Worm (Caenorhabditis elegans) whole organism, young adult: ENCODE data around the gene srg-15.
A peak's percentile ranks its signal among the peaks of the same experiment; 100 is the strongest.

ENCODE experiments used
- B0019.2 ChIP-seq: fragments of 200-800 bp; sonication (Bioruptor generic); conservative IDR thresholded peaks from 2 replicates; pipeline ENCODE4 v1.3.6; 2022; ENCODE audit warnings: missing genetic modification reagents, missing genetic modification characterization, missing compliant biosample characterization
- B0035.1 ChIP-seq: sonication (generic microtip); optimal IDR thresholded peaks from 2 replicates; lab custom pipeline; 2016; ENCODE audit warnings: missing genetic modification characterization, mild to moderate bottlenecking, missing compliant biosample characterization, missing genotype, missing genetic modification reagents
- B0336.3 ChIP-seq: fragments of 200-800 bp; sonication (Bioruptor generic); IDR thresholded peaks from 2 replicates; pipeline ENCODE4 v1.3.6; 2022; ENCODE audit warnings: missing genetic modification characterization, missing compliant biosample characterization
- F52B5.7 ChIP-seq: sonication (generic microtip); optimal IDR thresholded peaks from 2 replicates; lab custom pipeline; 2016; ENCODE audit warnings: mild to moderate bottlenecking, missing genetic modification characterization, missing compliant biosample characterization
- F57A8.1 ChIP-seq: fragments of 200-800 bp; sonication (Bioruptor generic); optimal IDR thresholded peaks from 2 replicates; lab custom pipeline; 2018; ENCODE audit warnings: mild to moderate bottlenecking, missing genetic modification characterization, moderate library complexity, missing compliant biosample characterization
- K11D2.4 ChIP-seq: fragments of 200-800 bp; sonication (Bioruptor generic); IDR thresholded peaks from 2 replicates; pipeline ENCODE4 v1.3.6; 2022; ENCODE audit warnings: missing genetic modification reagents, missing genetic modification characterization, missing compliant biosample characterization
- K12H6.12 ChIP-seq: fragments of 200-800 bp; sonication (Bioruptor generic); optimal IDR thresholded peaks from 2 replicates; lab custom pipeline; 2018; ENCODE audit warnings: mild to moderate bottlenecking, missing genetic modification characterization, missing compliant biosample characterization
- T07F8.4 ChIP-seq: sonication (generic microtip); optimal IDR thresholded peaks from 2 replicates; lab custom pipeline; 2016; ENCODE audit warnings: mild to moderate bottlenecking, missing genetic modification characterization, moderate library complexity, missing compliant biosample characterization
- Y53G8AR.9 ChIP-seq: fragments of 200-800 bp; sonication (Bioruptor generic); conservative IDR thresholded peaks from 2 replicates; pipeline ENCODE4 v1.3.6; 2022; ENCODE audit warnings: missing genetic modification reagents, missing genetic modification characterization, missing compliant biosample characterization
- Y56A3A.18 ChIP-seq: fragments of 200-800 bp; sonication (Bioruptor generic); IDR thresholded peaks from 2 replicates; pipeline ENCODE4 v1.3.6; 2022; ENCODE audit warnings: missing genetic modification reagents, missing genetic modification characterization, missing compliant biosample characterization
- Y79H2A.3 ChIP-seq: fragments of 200-800 bp; sonication (Bioruptor generic); conservative IDR thresholded peaks from 2 replicates; pipeline ENCODE4 v1.3.6; 2022; ENCODE audit warnings: missing genetic modification reagents, missing genetic modification characterization, missing compliant biosample characterization
- ZK185.1 ChIP-seq: sonication (generic microtip); optimal IDR thresholded peaks from 2 replicates; lab custom pipeline; 2016; ENCODE audit warnings: mild to moderate bottlenecking, missing genetic modification characterization, missing compliant biosample characterization; ENCODE audit not compliant: poor library complexity, severe bottlenecking
- athp-1 ChIP-seq: sonication (generic microtip); optimal IDR thresholded peaks from 2 replicates; lab custom pipeline; 2017; ENCODE audit warnings: mild to moderate bottlenecking, missing genetic modification characterization, missing compliant biosample characterization
- attf-3 ChIP-seq: fragments of 200-800 bp; sonication (Bioruptor generic); conservative IDR thresholded peaks from 2 replicates; pipeline ENCODE4 v1.3.6; 2022; ENCODE audit warnings: missing genetic modification reagents, missing genetic modification characterization, missing compliant biosample characterization
- ccch-3 ChIP-seq: fragments of 200-800 bp; sonication (Bioruptor generic); optimal IDR thresholded peaks from 2 replicates; lab custom pipeline; 2018; ENCODE audit warnings: mild to moderate bottlenecking, missing genetic modification characterization, missing compliant biosample characterization
- cebp-1 ChIP-seq, 2 experiments: fragments of 200-800 bp in 1 of 2; sonication (Bioruptor generic) in 1 of 2; sonication (generic microtip) in 1 of 2; IDR thresholded peaks in 1 of 2; optimal IDR thresholded peaks in 1 of 2; 2 replicates each; pipeline versions ENCODE4 v1.3.6 to Lab custom; 2017 to 2022; ENCODE audit warnings: missing compliant biosample characterization in 2 of 2, missing genetic modification characterization in 2 of 2, mild to moderate bottlenecking in 1 of 2, missing genetic modification reagents in 1 of 2, moderate library complexity in 1 of 2
- cebp-2 ChIP-seq: fragments of 200-800 bp; sonication (Bioruptor generic); IDR thresholded peaks from 2 replicates; pipeline ENCODE4 v1.3.6; 2022; ENCODE audit warnings: missing genetic modification characterization, missing compliant biosample characterization
- ceh-100 ChIP-seq: fragments of 200-800 bp; sonication (Bioruptor generic); IDR thresholded peaks from 2 replicates; pipeline ENCODE4 v1.3.6; 2022; ENCODE audit warnings: missing genetic modification reagents, missing genetic modification characterization, missing compliant biosample characterization
- ceh-40 ChIP-seq: fragments of 200-800 bp; sonication (Bioruptor generic); IDR thresholded peaks from 2 replicates; pipeline ENCODE4 v1.3.6; 2022; ENCODE audit warnings: missing genetic modification characterization, missing compliant biosample characterization
- die-1 ChIP-seq: sonication (generic microtip); optimal IDR thresholded peaks from 2 replicates; lab custom pipeline; 2016; ENCODE audit warnings: missing genotype, mild to moderate bottlenecking, missing genetic modification characterization, missing compliant biosample characterization
- dpff-1 ChIP-seq: sonication (generic microtip); optimal IDR thresholded peaks from 2 replicates; lab custom pipeline; 2017; ENCODE audit warnings: mild to moderate bottlenecking, missing genetic modification characterization, missing compliant biosample characterization
- dpl-1 ChIP-seq: fragments of 150-350 bp; optimal IDR thresholded peaks from 2 replicates; lab custom pipeline; 2014; ENCODE audit warnings: missing biosample characterization, missing genetic modification reagents, missing genetic modification characterization
- efl-1 ChIP-seq: fragments of 150-350 bp; optimal IDR thresholded peaks from 2 replicates; lab custom pipeline; 2014; ENCODE audit warnings: missing biosample characterization, missing genetic modification reagents, missing genetic modification characterization
- ekl-4 ChIP-seq: fragments of 200-800 bp; sonication (Bioruptor generic); IDR thresholded peaks from 2 replicates; pipeline ENCODE4 v1.3.6; 2022; ENCODE audit warnings: missing genetic modification reagents, missing genetic modification characterization, missing compliant biosample characterization
- ets-4 ChIP-seq: fragments of 200-800 bp; sonication (Bioruptor generic); optimal IDR thresholded peaks from 2 replicates; lab custom pipeline; 2018; ENCODE audit warnings: mild to moderate bottlenecking, missing genetic modification characterization, missing compliant biosample characterization
- him-1 ChIP-seq: sonication (generic microtip); optimal IDR thresholded peaks from 2 replicates; lab custom pipeline; 2016; ENCODE audit warnings: missing genotype, missing genetic modification reagents, missing genetic modification characterization, missing compliant biosample characterization
- hlh-26 ChIP-seq: fragments of 200-800 bp; sonication (Bioruptor generic); conservative IDR thresholded peaks from 2 replicates; pipeline ENCODE4 v1.3.6; 2022; ENCODE audit warnings: missing genetic modification reagents, missing genetic modification characterization, missing compliant biosample characterization
- hmg-1.2 ChIP-seq: fragments of 200-800 bp; sonication (Bioruptor generic); IDR thresholded peaks from 2 replicates; pipeline ENCODE4 v1.3.6; 2022; ENCODE audit warnings: missing genetic modification reagents, missing genetic modification characterization, missing compliant biosample characterization
- hsf-1 ChIP-seq: fragments of 200-800 bp; sonication (Bioruptor generic); IDR thresholded peaks from 2 replicates; pipeline ENCODE4 v1.3.6; 2022; ENCODE audit warnings: missing genetic modification reagents, missing genetic modification characterization, missing compliant biosample characterization
- let-526 ChIP-seq: fragments of 200-800 bp; sonication (Bioruptor generic); IDR thresholded peaks from 2 replicates; pipeline ENCODE4 v1.3.6; 2022; ENCODE audit warnings: missing genetic modification reagents, missing genetic modification characterization, missing compliant biosample characterization
- lin-35 ChIP-seq, 3 experiments: fragments of 150-350 bp in 2 of 3; sonication (generic microtip) in 1 of 3; optimal IDR thresholded peaks; 2 replicates each; lab custom pipeline; 2014 to 2018; ENCODE audit warnings: missing biosample characterization in 3 of 3, missing genetic modification characterization in 3 of 3, missing genetic modification reagents in 3 of 3
- lin-40 ChIP-seq: sonication (generic microtip); optimal IDR thresholded peaks from 2 replicates; lab custom pipeline; 2016; ENCODE audit warnings: missing genetic modification characterization, mild to moderate bottlenecking, missing compliant biosample characterization, missing genotype, missing genetic modification reagents
- lir-1 ChIP-seq: fragments of 200-800 bp; sonication (Bioruptor generic); conservative IDR thresholded peaks from 2 replicates; pipeline ENCODE4 v1.3.6; 2022; ENCODE audit warnings: missing genetic modification reagents, missing genetic modification characterization, missing compliant biosample characterization
- lsy-27 ChIP-seq: sonication (generic microtip); optimal IDR thresholded peaks from 2 replicates; lab custom pipeline; 2017; ENCODE audit warnings: missing genetic modification characterization, mild to moderate bottlenecking, missing compliant biosample characterization, antibody characterized with exemption, missing genotype, borderline replicate concordance; ENCODE audit not compliant: insufficient read depth
- madf-3 ChIP-seq: fragments of 200-800 bp; sonication (Bioruptor generic); IDR thresholded peaks from 2 replicates; pipeline ENCODE4 v1.3.6; 2022; ENCODE audit warnings: missing genetic modification reagents, missing genetic modification characterization, missing compliant biosample characterization
- mcd-1 ChIP-seq: fragments of 200-800 bp; sonication (Bioruptor generic); IDR thresholded peaks from 2 replicates; pipeline ENCODE4 v1.3.6; 2022; ENCODE audit warnings: missing genetic modification reagents, missing genetic modification characterization, missing compliant biosample characterization
- mel-28 ChIP-seq: sonication (generic microtip); optimal IDR thresholded peaks from 2 replicates; lab custom pipeline; 2016; ENCODE audit warnings: borderline replicate concordance, mild to moderate bottlenecking, missing genetic modification characterization, missing compliant biosample characterization
- nfya-2 ChIP-seq: fragments of 200-800 bp; sonication (Bioruptor generic); IDR thresholded peaks from 2 replicates; pipeline ENCODE4 v1.3.6; 2022; ENCODE audit warnings: missing genetic modification reagents, missing genetic modification characterization, missing compliant biosample characterization
- nhr-27 ChIP-seq: fragments of 200-800 bp; sonication (Bioruptor generic); optimal IDR thresholded peaks from 2 replicates; lab custom pipeline; 2018; ENCODE audit warnings: mild to moderate bottlenecking, missing genetic modification characterization, moderate library complexity, missing compliant biosample characterization
- pbrm-1 ChIP-seq: fragments of 200-800 bp; sonication (Bioruptor generic); IDR thresholded peaks from 2 replicates; pipeline ENCODE4 v1.3.6; 2022; ENCODE audit warnings: missing genetic modification reagents, missing genetic modification characterization, missing compliant biosample characterization
- repo-1 ChIP-seq: sonication (generic microtip); optimal IDR thresholded peaks from 2 replicates; lab custom pipeline; 2017; ENCODE audit warnings: mild to moderate bottlenecking, missing genetic modification characterization, missing compliant biosample characterization
- snpc-1.3 ChIP-seq: sonication (generic microtip); optimal IDR thresholded peaks from 2 replicates; lab custom pipeline; 2017; ENCODE audit warnings: missing genetic modification characterization, mild to moderate bottlenecking, missing compliant biosample characterization, antibody characterized with exemption, moderate library complexity, missing genotype, missing genetic modification reagents; ENCODE audit not compliant: insufficient read depth
- xnd-1 ChIP-seq: sonication (generic microtip); optimal IDR thresholded peaks from 2 replicates; lab custom pipeline; 2016; ENCODE audit warnings: missing genotype, missing genetic modification reagents, missing genetic modification characterization, missing compliant biosample characterization
- zim-3 ChIP-seq: sonication (generic microtip); optimal IDR thresholded peaks from 2 replicates; lab custom pipeline; 2017; ENCODE audit warnings: mild to moderate bottlenecking, missing genetic modification characterization, moderate library complexity, missing compliant biosample characterization
- ztf-22 ChIP-seq: fragments of 200-800 bp; sonication (Bioruptor generic); optimal IDR thresholded peaks from 2 replicates; lab custom pipeline; 2018; ENCODE audit warnings: mild to moderate bottlenecking, missing genetic modification characterization, moderate library complexity, missing compliant biosample characterization

Gene srg-15

DNA sequence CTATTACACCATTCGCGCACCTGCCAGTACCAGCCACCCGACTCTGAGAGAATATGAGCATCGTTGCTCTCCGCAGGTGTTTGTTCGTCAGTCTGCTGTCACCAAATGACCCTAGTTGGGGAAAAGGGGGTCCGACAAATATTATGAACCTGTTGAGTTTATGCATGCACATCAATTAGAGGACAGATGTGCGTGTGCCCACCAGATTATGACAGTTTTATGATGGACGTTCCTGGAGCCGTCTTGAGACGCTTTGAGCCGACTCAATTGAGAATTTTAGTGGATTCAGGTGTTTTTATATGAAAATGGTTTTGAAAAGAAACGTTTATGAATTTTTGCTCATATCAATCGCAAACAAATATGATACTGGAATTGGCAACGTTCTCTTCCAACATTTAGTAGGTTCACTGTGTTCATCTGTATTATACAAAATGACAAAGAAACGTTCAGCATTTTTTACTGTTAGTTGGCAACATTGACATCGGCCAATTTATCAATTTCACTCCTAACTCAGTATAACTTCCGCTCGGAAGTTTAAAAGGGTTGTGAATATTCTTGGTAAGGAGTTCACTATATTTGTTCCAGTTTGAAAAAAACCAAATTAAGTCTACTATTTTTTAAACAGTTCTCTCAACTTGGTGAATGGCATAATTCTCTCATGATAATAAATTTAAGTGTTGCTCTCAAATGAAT is 37.2 kb upstream of the srg-15 start (continued):
- peak; percentile 51; the same call in 1 of the 2 replicates for TF ChIP-seq cebp-1 (GFP tag; IDR thresholded peaks at IDR 0.05; lab: Robert Waterston, UW)
- peak; percentile 86 for TF ChIP-seq cebp-1 (tag; optimal IDR thresholded peaks at IDR 0.05; lab: Kevin White, UChicago)
- TF ChIP-seq K11D2.4, result peak; percentile 78
- peak; percentile 4 for TF ChIP-seq ZK185.1 (tag; lab: Kevin White, UChicago)
- peak; percentile 62 for TF ChIP-seq B0035.1 (tag; lab: Kevin White, UChicago)
- TF ChIP-seq Y79H2A.3 (GFP tag; lab: Robert Waterston, UW), result no peak; the same call in 1 of the 2 replicates
- no peak for TF ChIP-seq F57A8.1 (GFP tag; lab: Kevin White, UChicago)
- TF ChIP-seq dpl-1 (GFP tag; lab: Kevin White, UChicago), result peak; percentile 5
- TF ChIP-seq Y53G8AR.9, result peak; percentile 93
- TF ChIP-seq attf-3 (GFP tag; lab: Robert Waterston, UW), result no peak
- TF ChIP-seq efl-1, result peak; percentile 8
- no peak for TF ChIP-seq xnd-1
- TF ChIP-seq lsy-27 (tag; lab: Kevin White, UChicago), result no peak
- peak; percentile 55; the same call in 1 of the 2 replicates for TF ChIP-seq ceh-40 (GFP tag; lab: Robert Waterston, UW)
- TF ChIP-seq cebp-2 (GFP tag; lab: Robert Waterston, UW), result 0 out of 2 replicates have a peak, but pooled peaks have one; percentile 23
- peak; percentile 40 for TF ChIP-seq die-1 (tag; lab: Kevin White, UChicago)
- TF ChIP-seq mcd-1, result peak; percentile 35; the same call in 1 of the 2 replicates
- no peak for TF ChIP-seq nfya-2 (GFP tag; lab: Robert Waterston, UW)
- TF ChIP-seq T07F8.4 (tag; lab: Kevin White, UChicago), result peak; percentile 6
- no peak for TF ChIP-seq hsf-1 (GFP tag; lab: Robert Waterston, UW)
- TF ChIP-seq athp-1 (tag; lab: Kevin White, UChicago), result no peak
- peak; percentile 86; the same call in 1 of the 2 replicates for TF ChIP-seq Y56A3A.18
- TF ChIP-seq lin-40 (tag; lab: Kevin White, UChicago), result peak; percentile 68
- TF ChIP-seq K12H6.12 (tag; lab: Kevin White, UChicago), result peak; percentile 75
- peak; percentile 88 for TF ChIP-seq B0336.3 (GFP tag; lab: Robert Waterston, UW)
- TF ChIP-seq F52B5.7 (tag; lab: Kevin White, UChicago), result peak; percentile 85
- 0 out of 2 replicates have a peak, but pooled peaks have one; percentile 18 for TF ChIP-seq hlh-26 (GFP tag; lab: Robert Waterston, UW)
- TF ChIP-seq ceh-100, result peak; percentile 20; the same call in 1 of the 2 replicates
- TF ChIP-seq ekl-4 (GFP tag; lab: Robert Waterston, UW), result no peak; the same call in 1 of the 2 replicates
- peak; percentile 54 for TF ChIP-seq nhr-27
- TF ChIP-seq pbrm-1 (GFP tag; lab: Robert Waterston, UW), result peak; percentile 66; the same call in 1 of the 2 replicates
- no peak for TF ChIP-seq ccch-3 (GFP tag; lab: Kevin White, UChicago)
- peak; percentile 98 for TF ChIP-seq repo-1 (tag; lab: Kevin White, UChicago)
- TF ChIP-seq dpff-1 (tag; lab: Kevin White, UChicago), result no peak
- TF ChIP-seq zim-3 (tag; lab: Kevin White, UChicago), result no peak
- peak; percentile 51 for TF ChIP-seq let-526 (GFP tag; lab: Robert Waterston, UW)
- TF ChIP-seq ztf-22, result peak; percentile 62
- TF ChIP-seq B0019.2 (GFP tag; lab: Robert Waterston, UW), result no peak
- TF ChIP-seq lin-35 (GFP tag; optimal IDR thresholded peaks at IDR 0.05; lab: Kevin White, UChicago), result peak in 1 of 3 experiments; percentile 55
- TF ChIP-seq snpc-1.3 (tag; lab: Kevin White, UChicago), result peak; percentile 55
- TF ChIP-seq him-1, result no peak
- peak; percentile 5; the same call in 1 of the 2 replicates for TF ChIP-seq lir-1 (GFP tag; lab: Robert Waterston, UW)
- peak; percentile 4; the same call in 1 of the 2 replicates for TF ChIP-seq hmg-1.2 (GFP tag; lab: Robert Waterston, UW)
- peak; percentile 66; the same call in 1 of the 2 replicates for TF ChIP-seq madf-3 (GFP tag; lab: Robert Waterston, UW)
- peak; percentile 12 for TF ChIP-seq mel-28 (tag; lab: Kevin White, UChicago)
- TF ChIP-seq ets-4 (GFP tag; lab: Kevin White, UChicago), result no peak
